Worm (Caenorhabditis elegans) whole organism, L2 larva: ENCODE results near the gene srh-146.

Experiments
- ceh-82 ChIP-seq: fragments of 150-350 bp; optimal IDR thresholded peaks from 2 replicates; lab custom pipeline; 2014; ENCODE audit warnings: missing biosample characterization, missing genetic modification characterization
- elt-1 ChIP-seq: fragments of 150-350 bp; optimal IDR thresholded peaks from 2 replicates; lab custom pipeline; 2014; ENCODE audit warnings: missing biosample characterization, missing genetic modification characterization
- lsy-2 ChIP-seq, 2 experiments: fragments of 150-350 bp in 1 of 2; sonication (generic microtip) in 1 of 2; optimal IDR thresholded peaks; 2 replicates each; lab custom pipeline; 2014 to 2017; ENCODE audit warnings: missing biosample characterization in 2 of 2, missing genetic modification characterization in 2 of 2
- nhr-10 ChIP-seq: sonication (generic microtip); optimal IDR thresholded peaks from 2 replicates; lab custom pipeline; 2017; ENCODE audit warnings: missing biosample characterization, missing genetic modification characterization
- nhr-12 ChIP-seq: fragments of 150-350 bp; optimal IDR thresholded peaks from 2 replicates; lab custom pipeline; 2014; ENCODE audit warnings: missing biosample characterization, missing genetic modification characterization
- nhr-6 ChIP-seq: fragments of 150-350 bp; optimal IDR thresholded peaks from 2 replicates; lab custom pipeline; 2014; ENCODE audit warnings: missing biosample characterization, missing genetic modification characterization
- nhr-77 ChIP-seq: fragments of 150-350 bp; optimal IDR thresholded peaks from 2 replicates; lab custom pipeline; 2014; ENCODE audit warnings: missing biosample characterization, missing genetic modification characterization
- peb-1 ChIP-seq: fragments of 150-350 bp; optimal IDR thresholded peaks from 2 replicates; lab custom pipeline; 2014; ENCODE audit warnings: missing biosample characterization, missing genetic modification characterization
- skn-1 ChIP-seq: sonication (generic microtip); optimal IDR thresholded peaks from 2 replicates; lab custom pipeline; 2017; ENCODE audit warnings: missing biosample characterization, missing genetic modification characterization
- snpc-4 ChIP-seq: fragments of 150-350 bp; optimal IDR thresholded peaks from 2 replicates; lab custom pipeline; 2014; ENCODE audit warnings: missing biosample characterization, missing genetic modification characterization

- no peak for TF ChIP-seq nhr-6 (tag; lab: Kevin White, UChicago)
- no peak for TF ChIP-seq peb-1
- TF ChIP-seq snpc-4 (tag; lab: Kevin White, UChicago): no peak
- no peak for TF ChIP-seq ceh-82 (tag; lab: Kevin White, UChicago)
- no peak for TF ChIP-seq nhr-12 (tag; lab: Kevin White, UChicago)
- no peak for TF ChIP-seq lsy-2 (tag; optimal IDR thresholded peaks at IDR 0.05; lab: Kevin White, UChicago)
- TF ChIP-seq elt-1 (tag; lab: Kevin White, UChicago): no peak
- TF ChIP-seq nhr-10 (tag; lab: Kevin White, UChicago): no peak
- TF ChIP-seq nhr-77 (tag; lab: Kevin White, UChicago): no peak
- TF ChIP-seq skn-1 (tag; lab: Kevin White, UChicago): no peak
These were observed 25.8 kb upstream of the srh-146 start for ce11 chrV:2888265-2888664.
